Fruit fly (Drosophila melanogaster) whole organism, wandering third instar larva: ENCODE data around the gene EMC2A.

Source experiments
- CG32264 ChIP-seq: fragments of 200-800 bp; sonication (Bioruptor generic); optimal IDR thresholded peaks from 2 replicates; lab custom pipeline; 2016; ENCODE audit warnings: missing biosample characterization, missing genetic modification characterization
- CG9705 ChIP-seq: fragments of 200-800 bp; sonication (Bioruptor generic); optimal IDR thresholded peaks from 2 replicates; lab custom pipeline; 2018; ENCODE audit warnings: missing biosample characterization, mild to moderate bottlenecking, missing genetic modification characterization
- CrebA ChIP-seq: fragments of 200-800 bp; sonication (Bioruptor generic); optimal IDR thresholded peaks from 2 replicates; lab custom pipeline; 2016; ENCODE audit warnings: missing biosample characterization, mild to moderate bottlenecking, missing genetic modification characterization, borderline replicate concordance
- Dfd ChIP-seq: fragments of >200 bp; optimal IDR thresholded peaks from 2 replicates; lab custom pipeline; 2017; ENCODE audit warnings: missing biosample characterization, missing genetic modification characterization
- Dif ChIP-seq: fragments of 200-275, 200-300 bp; sonication (Bioruptor generic); optimal IDR thresholded peaks from 2 replicates; lab custom pipeline; 2018; ENCODE audit warnings: missing biosample characterization, missing genetic modification characterization; ENCODE audit not compliant: partially characterized antibody
- GATAd ChIP-seq: sonication (Bioruptor generic); optimal IDR thresholded peaks from 2 replicates; lab custom pipeline; 2016; ENCODE audit warnings: missing biosample characterization, missing genetic modification characterization
- HLH106 ChIP-seq: fragments of 200-800 bp; optimal IDR thresholded peaks from 3 replicates; lab custom pipeline; 2019; ENCODE audit warnings: missing biosample characterization, mild to moderate bottlenecking, missing genetic modification characterization, moderate library complexity
- Hnf4 ChIP-seq: fragments of 200-800 bp; sonication (Bioruptor generic); optimal IDR thresholded peaks from 2 replicates; lab custom pipeline; 2016; ENCODE audit warnings: missing biosample characterization, mild to moderate bottlenecking, missing genetic modification characterization
- Hr78 ChIP-seq: fragments of >200 bp; optimal IDR thresholded peaks from 2 replicates; lab custom pipeline; 2017; ENCODE audit warnings: missing biosample characterization, missing genetic modification characterization
- Hr83 ChIP-seq: fragments of 200-300 bp; sonication (Bioruptor generic); optimal IDR thresholded peaks from 2 replicates; lab custom pipeline; 2016; ENCODE audit warnings: missing biosample characterization, mild to moderate bottlenecking, missing genetic modification characterization, moderate library complexity; ENCODE audit not compliant: poor library complexity, severe bottlenecking
- N ChIP-seq: fragments of >200 bp; optimal IDR thresholded peaks from 2 replicates; lab custom pipeline; 2018; ENCODE audit warnings: missing biosample characterization, missing external identifiers, missing genetic modification characterization
- OdsH ChIP-seq: fragments of 200-800 bp; sonication (Bioruptor generic); optimal IDR thresholded peaks from 2 replicates; lab custom pipeline; 2016; ENCODE audit warnings: missing biosample characterization, mild to moderate bottlenecking, missing genetic modification characterization
- Vsx2 ChIP-seq: fragments of 200-300, 225-300 bp; sonication (Bioruptor generic); optimal IDR thresholded peaks from 2 replicates; lab custom pipeline; 2018; ENCODE audit warnings: missing biosample characterization, missing genetic modification characterization; ENCODE audit not compliant: partially characterized antibody
- br ChIP-seq: fragments of 200-800 bp; sonication (Bioruptor generic); optimal IDR thresholded peaks from 2 replicates; lab custom pipeline; 2016; ENCODE audit warnings: missing biosample characterization, missing genetic modification characterization
- dsf ChIP-seq: sonication (Bioruptor generic); optimal IDR thresholded peaks from 2 replicates; lab custom pipeline; 2016; ENCODE audit warnings: missing biosample characterization, missing genetic modification characterization, borderline replicate concordance
- jim ChIP-seq: fragments of 175-275, 200-325 bp; sonication (Bioruptor generic); optimal IDR thresholded peaks from 2 replicates; lab custom pipeline; 2016; ENCODE audit warnings: missing biosample characterization, mild to moderate bottlenecking, missing genetic modification characterization
- lola ChIP-seq: fragments of >200 bp; optimal IDR thresholded peaks from 2 replicates; lab custom pipeline; 2017; ENCODE audit warnings: missing biosample characterization, missing genetic modification characterization
- pan ChIP-seq: fragments of >200 bp; optimal IDR thresholded peaks from 2 replicates; lab custom pipeline; 2017
- sv ChIP-seq: fragments of 200-800 bp; sonication (Bioruptor generic); optimal IDR thresholded peaks from 3 replicates; lab custom pipeline; 2016; ENCODE audit warnings: missing biosample characterization, missing genetic modification characterization
- woc ChIP-seq: sonication (Bioruptor generic); optimal IDR thresholded peaks from 2 replicates; lab custom pipeline; 2016; ENCODE audit warnings: missing biosample characterization, mild to moderate bottlenecking, missing genetic modification characterization

Gene EMC2A

DNA sequence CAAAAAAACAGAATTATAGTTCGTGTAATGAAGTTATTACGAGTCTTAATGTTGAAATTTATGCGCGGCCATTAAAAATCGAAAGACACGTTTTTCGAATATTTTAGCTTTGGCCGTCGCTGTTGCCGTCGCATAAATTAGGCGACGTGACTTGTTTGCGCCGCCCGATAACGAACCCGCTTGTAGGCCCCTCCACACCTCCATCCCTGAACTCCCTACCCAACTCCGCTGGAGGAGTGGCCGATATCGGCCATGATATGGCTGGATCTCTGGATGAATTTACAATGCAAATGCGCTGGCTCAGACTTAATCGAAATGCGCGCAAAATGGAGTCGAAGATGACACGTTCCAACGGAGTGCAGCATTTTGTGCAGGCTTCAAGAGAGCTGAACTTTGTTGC lies 41.4 kb downstream of the EMC2A start:
- TF ChIP-seq Hr78 (GFP tag; lab: Kevin White, UChicago) = no peak
- TF ChIP-seq N (GFP tag; lab: Kevin White, UChicago) = no peak
- no peak for TF ChIP-seq GATAd (GFP tag; lab: Kevin White, UChicago)
- no peak for TF ChIP-seq sv (GFP tag; lab: Kevin White, UChicago)
- TF ChIP-seq Dfd (GFP tag; lab: Kevin White, UChicago) = no peak
- TF ChIP-seq Hnf4 (GFP tag; lab: Kevin White, UChicago) = no peak
- TF ChIP-seq Hr83 (GFP tag; lab: Kevin White, UChicago) = no peak
- TF ChIP-seq lola (GFP tag; lab: Kevin White, UChicago) = no peak

DNA sequence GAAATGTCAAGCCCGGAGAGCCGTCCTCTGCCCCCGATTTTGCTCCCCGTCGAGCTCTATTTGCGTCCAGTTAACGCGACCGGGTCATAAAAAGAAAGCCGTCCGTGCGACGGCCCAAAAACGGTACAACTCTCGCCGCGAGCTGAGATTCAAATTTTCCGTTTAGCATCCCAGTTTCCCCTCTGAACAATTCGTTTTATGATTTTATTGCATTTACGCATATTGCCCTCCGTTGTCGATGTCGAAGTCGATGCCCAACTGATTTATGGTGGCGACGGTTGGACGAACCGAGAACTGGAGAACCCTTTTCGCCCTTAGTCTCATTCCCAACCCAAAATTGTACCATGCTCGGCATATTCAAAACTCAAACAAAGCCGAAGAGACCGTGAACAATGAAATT lies 44.5 kb downstream of the EMC2A start:
- TF ChIP-seq br (GFP tag; lab: Kevin White, UChicago) (no peak), pan (no peak), Hr78 (GFP tag; lab: Kevin White, UChicago) (no peak), dsf (GFP tag; lab: Kevin White, UChicago) (no peak), GATAd (GFP tag; lab: Kevin White, UChicago) (no peak), HLH106 (tag; lab: Kevin White, UChicago) (no peak), Vsx2 (GFP tag; lab: Kevin White, UChicago) (no peak), woc (GFP tag; lab: Kevin White, UChicago) (no peak), CG9705 (GFP tag; lab: Kevin White, UChicago) (no peak), CG32264 (GFP tag; lab: Kevin White, UChicago) (no peak), OdsH (GFP tag; lab: Kevin White, UChicago) (no peak), Dfd (GFP tag; lab: Kevin White, UChicago) (no peak), Hr83 (GFP tag; lab: Kevin White, UChicago) (no peak), sv (GFP tag; lab: Kevin White, UChicago) (no peak)

DNA sequence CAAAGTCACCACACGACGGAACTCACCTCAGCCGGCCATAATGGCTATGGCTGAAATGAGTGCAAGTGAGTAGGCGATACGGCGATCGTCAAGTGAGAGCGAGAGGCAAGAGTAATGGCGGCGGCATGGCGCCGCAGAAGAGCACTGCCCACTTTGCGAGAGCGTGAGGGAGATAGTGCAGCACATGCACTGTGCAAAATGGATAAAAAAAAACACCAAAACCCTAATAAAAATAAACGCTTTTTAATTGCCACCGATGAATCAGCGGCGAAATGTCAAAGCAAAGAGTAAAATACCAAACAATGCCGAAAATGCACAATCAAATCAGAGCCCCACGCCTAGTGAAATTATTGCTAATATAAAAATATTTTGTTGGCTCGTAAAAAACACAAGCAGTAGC lies 47.2 kb downstream of the EMC2A start:
- no peak for TF ChIP-seq CrebA (GFP tag; lab: Kevin White, UChicago)
- TF ChIP-seq Dif = peak; percentile 7
- TF ChIP-seq jim = peak; percentile 37
